Fruit fly (Drosophila melanogaster): ENCODE data around the gene Gdap1.

The Gdap1 gene

dm6 chr3L:5182255-5182993 lies 40.7 kb downstream of the Gdap1 start (continued):
- TF ChIP-seq ftz-f1 (GFP tag; optimal IDR thresholded peaks at IDR 0.05) (no peak), br (optimal IDR thresholded peaks at IDR 0.05) (no peak), CG13287 (GFP tag; IDR thresholded peaks at IDR 0.05; ENCODE audit: partially characterized antibody) (no peak), crp (GFP tag; optimal IDR thresholded peaks at IDR 0.05) (no peak), CG14667 (GFP tag; IDR thresholded peaks at IDR 0.05) (peak; percentile 38; the same call in 1 of the 2 replicates), zen (tag; optimal IDR thresholded peaks at IDR 0.05) (no peak), mld (GFP tag; IDR thresholded peaks at IDR 0.05; ENCODE audit: partially characterized antibody) (no peak), CG17829 (tag; optimal IDR thresholded peaks at IDR 0.05) (peak; percentile 2), CG6854 (GFP tag; optimal IDR thresholded peaks at IDR 0.05) (peak; percentile 14), CTCF (GFP tag; optimal IDR thresholded peaks at IDR 0.05) (no peak), CG13424 (tag; optimal IDR thresholded peaks at IDR 0.05) (peak; percentile 48), slbo (GFP tag; IDR thresholded peaks at IDR 0.05) (peak; percentile 70), Deaf1 (tag; optimal IDR thresholded peaks at IDR 0.05) (no peak), zf30C (GFP tag; optimal IDR thresholded peaks at IDR 0.05) (peak; percentile 28), phol (tag; optimal IDR thresholded peaks at IDR 0.05) (peak; percentile 38), CG15073 (GFP tag; optimal IDR thresholded peaks at IDR 0.05) (no peak), wor (GFP tag; IDR thresholded peaks at IDR 0.05) (0 out of 2 replicates have a peak, but pooled peaks have one; percentile 17), ranshi (GFP tag; IDR thresholded peaks at IDR 0.05) (no peak), CG42726 (GFP tag; IDR thresholded peaks at IDR 0.05; ENCODE audit: partially characterized antibody) (no peak), CG6254 (GFP tag; optimal IDR thresholded peaks at IDR 0.05) (no peak), CG7556 (GFP tag; optimal IDR thresholded peaks at IDR 0.05) (peak; percentile 63), B-H2 (GFP tag; optimal IDR thresholded peaks at IDR 0.05) (no peak), CG18599 (GFP tag; optimal IDR thresholded peaks at IDR 0.05) (peak; percentile 80), cg (GFP tag; optimal IDR thresholded peaks at IDR 0.05) (no peak), nau (GFP tag; optimal IDR thresholded peaks at IDR 0.05) (peak; percentile 56), Atf3 (GFP tag; optimal IDR thresholded peaks at IDR 0.05) (peak; percentile 20), hkb (optimal IDR thresholded peaks at IDR 0.05) (no peak), hkb (GFP tag; IDR thresholded peaks at IDR 0.05) (peak; percentile 66; the same call in 1 of the 2 replicates), CG17361 (GFP tag; IDR thresholded peaks at IDR 0.05) (peak; percentile 40; the same call in 1 of the 3 replicates), cato (GFP tag; optimal IDR thresholded peaks at IDR 0.05; ENCODE audit: borderline replicate concordance) (no peak), CG32772 (GFP tag; IDR thresholded peaks at IDR 0.05) (no peak), lab (GFP tag; optimal IDR thresholded peaks at IDR 0.05) (peak; percentile 77), CG33557 (GFP tag; optimal IDR thresholded peaks at IDR 0.05) (no peak), Ets97D (GFP tag; optimal IDR thresholded peaks at IDR 0.05) (no peak), pros (GFP tag; optimal IDR thresholded peaks at IDR 0.05) (peak; percentile 82), CG10979 (tag; optimal IDR thresholded peaks at IDR 0.05) (peak; percentile 41), CG12104 (GFP tag; optimal IDR thresholded peaks at IDR 0.05) (no peak), CG6175 (GFP tag; IDR thresholded peaks at IDR 0.05) (no peak), Asciz (GFP tag; optimal IDR thresholded peaks at IDR 0.05) (peak; percentile 44), chm (GFP tag; IDR thresholded peaks at IDR 0.05) (no peak; the same call in 1 of the 2 replicates), Camta (GFP tag; optimal IDR thresholded peaks at IDR 0.05) (peak; percentile 10), Sox102F (GFP tag; optimal IDR thresholded peaks at IDR 0.05) (peak; percentile 52), CG18476 (GFP tag; optimal IDR thresholded peaks at IDR 0.05) (peak; percentile 28), fd96Cb (tag; optimal IDR thresholded peaks at IDR 0.05) (peak; percentile 30), pita (GFP tag; optimal IDR thresholded peaks at IDR 0.05) (no peak), CG7745 (tag; optimal IDR thresholded peaks at IDR 0.05) (no peak), slou (GFP tag; optimal IDR thresholded peaks at IDR 0.05) (peak; percentile 20), CG9817 (tag; optimal IDR thresholded peaks at IDR 0.05) (peak; percentile 28), CG4328 (GFP tag; optimal IDR thresholded peaks at IDR 0.05) (no peak)

Measured in whole organism, embryonic.